Worm (Caenorhabditis elegans): Measurements from ENCODE around the gene T24H10.5.

T24H10.5 gene

ce11 chrII:9124353-9124752 is 23.5 kb downstream of the T24H10.5 start:
- TF ChIP-seq tra-4 (tag; optimal IDR thresholded peaks at IDR 0.05) (no peak), hnd-1 (tag; optimal IDR thresholded peaks at IDR 0.05) (no peak), tbx-11 (GFP tag; IDR thresholded peaks at IDR 0.05) (no peak), ama-1 (optimal IDR thresholded peaks at IDR 0.05) (no peak), flt-1 (GFP tag; IDR thresholded peaks at IDR 0.05) (no peak), aly-1 (tag; optimal IDR thresholded peaks at IDR 0.05) (no peak), ceh-36 (tag; optimal IDR thresholded peaks at IDR 0.05) (no peak), hmbx-1 (tag; optimal IDR thresholded peaks at IDR 0.05) (no peak), B0310.2 (tag; optimal IDR thresholded peaks at IDR 0.05) (no peak), sea-1 (GFP tag; conservative IDR thresholded peaks at IDR 0.05) (no peak), pes-1 (GFP tag; IDR thresholded peaks at IDR 0.05) (no peak), scrt-1 (GFP tag; IDR thresholded peaks at IDR 0.05) (no peak), tbx-37 (GFP tag; conservative IDR thresholded peaks at IDR 0.05) (no peak), ceh-13 (GFP tag; optimal IDR thresholded peaks at IDR 0.05) (no peak), ets-7 (tag; optimal IDR thresholded peaks at IDR 0.05) (no peak), F13C5.2 (tag; optimal IDR thresholded peaks at IDR 0.05) (no peak), hmg-4 (GFP tag; optimal IDR thresholded peaks at IDR 0.05) (no peak)

ce11 chrII:9125007-9125406 is 24.1 kb downstream of the T24H10.5 start:
- no peak for TF ChIP-seq hmg-4 (GFP tag; optimal IDR thresholded peaks at IDR 0.05)

- TF ChIP-seq ets-7 (tag; optimal IDR thresholded peaks at IDR 0.05) (no peak), flt-1 (GFP tag; IDR thresholded peaks at IDR 0.05) (no peak), sea-1 (GFP tag; conservative IDR thresholded peaks at IDR 0.05) (no peak), tra-4 (tag; optimal IDR thresholded peaks at IDR 0.05) (no peak), pes-1 (GFP tag; IDR thresholded peaks at IDR 0.05) (no peak), B0310.2 (tag; optimal IDR thresholded peaks at IDR 0.05) (no peak), ceh-13 (GFP tag; optimal IDR thresholded peaks at IDR 0.05) (no peak), tbx-11 (GFP tag; IDR thresholded peaks at IDR 0.05) (no peak), tbx-37 (GFP tag; conservative IDR thresholded peaks at IDR 0.05) (no peak), hmg-4 (GFP tag; optimal IDR thresholded peaks at IDR 0.05) (no peak), ama-1 (optimal IDR thresholded peaks at IDR 0.05) (no peak), hnd-1 (tag; optimal IDR thresholded peaks at IDR 0.05) (no peak), ceh-36 (tag; optimal IDR thresholded peaks at IDR 0.05) (no peak), scrt-1 (GFP tag; IDR thresholded peaks at IDR 0.05) (no peak), F13C5.2 (tag; optimal IDR thresholded peaks at IDR 0.05) (no peak), hmbx-1 (tag; optimal IDR thresholded peaks at IDR 0.05) (no peak), aly-1 (tag; optimal IDR thresholded peaks at IDR 0.05) (no peak)
Measured at ce11 chrII:9126965-9127364, 26.1 kb downstream of the T24H10.5 start.

- TF ChIP-seq F13C5.2 (tag; optimal IDR thresholded peaks at IDR 0.05) (no peak), hmg-4 (GFP tag; optimal IDR thresholded peaks at IDR 0.05) (no peak), tbx-37 (GFP tag; conservative IDR thresholded peaks at IDR 0.05) (no peak), ama-1 (optimal IDR thresholded peaks at IDR 0.05) (no peak), tbx-11 (GFP tag; IDR thresholded peaks at IDR 0.05) (no peak), sea-1 (GFP tag; conservative IDR thresholded peaks at IDR 0.05) (no peak)
Measured at ce11 chrII:9127379-9127778, 26.5 kb downstream of the T24H10.5 start.

- no peak for TF ChIP-seq tbx-11 (GFP tag; IDR thresholded peaks at IDR 0.05)
- no peak for TF ChIP-seq F13C5.2 (tag; optimal IDR thresholded peaks at IDR 0.05)
- TF ChIP-seq flt-1 (GFP tag; IDR thresholded peaks at IDR 0.05): no peak
- TF ChIP-seq hnd-1 (tag; optimal IDR thresholded peaks at IDR 0.05): no peak
- no peak for TF ChIP-seq sea-1 (GFP tag; conservative IDR thresholded peaks at IDR 0.05)
- TF ChIP-seq ets-7 (tag; optimal IDR thresholded peaks at IDR 0.05): no peak
- TF ChIP-seq ama-1 (optimal IDR thresholded peaks at IDR 0.05): no peak
Measured at ce11 chrII:9128132-9128531, 27.2 kb downstream of the T24H10.5 start.

- no peak for TF ChIP-seq tra-4 (tag; optimal IDR thresholded peaks at IDR 0.05)
- TF ChIP-seq ceh-36 (tag; optimal IDR thresholded peaks at IDR 0.05): peak; percentile 19
Measured at ce11 chrII:9130339-9130738, 29.4 kb downstream of the T24H10.5 start.

- no peak for TF ChIP-seq tra-4 (tag; optimal IDR thresholded peaks at IDR 0.05)
- TF ChIP-seq flt-1 (GFP tag; IDR thresholded peaks at IDR 0.05): no peak
- TF ChIP-seq hmbx-1 (tag; optimal IDR thresholded peaks at IDR 0.05): no peak
- TF ChIP-seq F13C5.2 (tag; optimal IDR thresholded peaks at IDR 0.05): no peak
- TF ChIP-seq tbx-11 (GFP tag; IDR thresholded peaks at IDR 0.05): no peak
- TF ChIP-seq scrt-1 (GFP tag; IDR thresholded peaks at IDR 0.05): no peak
- no peak for TF ChIP-seq ets-7 (tag; optimal IDR thresholded peaks at IDR 0.05)
- no peak for TF ChIP-seq tbx-37 (GFP tag; conservative IDR thresholded peaks at IDR 0.05)
- no peak for TF ChIP-seq ama-1 (optimal IDR thresholded peaks at IDR 0.05)
- no peak for TF ChIP-seq B0310.2 (tag; optimal IDR thresholded peaks at IDR 0.05)
- TF ChIP-seq ceh-36 (tag; optimal IDR thresholded peaks at IDR 0.05): no peak
- TF ChIP-seq aly-1 (tag; optimal IDR thresholded peaks at IDR 0.05): no peak
- no peak for TF ChIP-seq sea-1 (GFP tag; conservative IDR thresholded peaks at IDR 0.05)
- TF ChIP-seq hmg-4 (GFP tag; optimal IDR thresholded peaks at IDR 0.05): no peak
- TF ChIP-seq hnd-1 (tag; optimal IDR thresholded peaks at IDR 0.05): no peak
- no peak for TF ChIP-seq pes-1 (GFP tag; IDR thresholded peaks at IDR 0.05)
Measured at ce11 chrII:9131363-9131762, 30.5 kb downstream of the T24H10.5 start, which contains the start of gene C16D2.1. Gene C16D2.1 (plus strand): TSS chrII:9131663.

ce11 chrII:9132338-9132737 is 31.4 kb downstream of the T24H10.5 start:
- TF ChIP-seq flt-1 (GFP tag; IDR thresholded peaks at IDR 0.05): no peak
- TF ChIP-seq ceh-36 (tag; optimal IDR thresholded peaks at IDR 0.05): no peak
- TF ChIP-seq hmg-4 (GFP tag; optimal IDR thresholded peaks at IDR 0.05): no peak
- TF ChIP-seq aly-1 (tag; optimal IDR thresholded peaks at IDR 0.05): no peak
- TF ChIP-seq tra-4 (tag; optimal IDR thresholded peaks at IDR 0.05): no peak
- no peak for TF ChIP-seq sea-1 (GFP tag; conservative IDR thresholded peaks at IDR 0.05)
- no peak for TF ChIP-seq B0310.2 (tag; optimal IDR thresholded peaks at IDR 0.05)

Data from whole organism, early embryonic.